Worm (Caenorhabditis elegans): ENCODE results near the gene osm-3.
A peak's percentile ranks its signal among the peaks of the same experiment; 100 is the strongest.

osm-3 gene

DNA sequence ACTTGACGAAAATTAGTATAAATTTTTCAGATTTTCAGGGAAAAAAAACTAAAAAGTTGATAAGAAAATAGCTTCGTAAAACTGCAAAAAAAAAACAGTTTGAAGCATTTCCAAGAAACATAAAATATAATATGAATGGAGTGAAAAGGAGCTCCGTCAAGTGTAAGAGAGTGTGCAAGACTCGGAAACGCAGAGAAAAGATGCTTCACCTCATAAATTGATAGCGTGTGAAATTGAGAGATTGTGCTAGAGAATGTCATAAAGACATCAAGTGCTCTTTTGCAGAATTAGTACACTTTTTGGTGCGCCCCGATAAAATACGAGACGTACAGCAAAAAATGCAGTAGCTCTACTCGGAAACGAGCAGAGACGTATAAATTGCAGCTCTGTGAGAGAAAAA, 20.7 kb upstream of the osm-3 start:
- TF ChIP-seq pax-1 (tag; optimal IDR thresholded peaks at IDR 0.05) = no peak
- no peak for TF ChIP-seq T23F11.4 (GFP tag; optimal IDR thresholded peaks at IDR 0.05)
- TF ChIP-seq hlh-6 (tag; optimal IDR thresholded peaks at IDR 0.05) = no peak
- no peak for TF ChIP-seq hlh-13 (GFP tag; optimal IDR thresholded peaks at IDR 0.05)
- no peak for TF ChIP-seq ama-1 (optimal IDR thresholded peaks at IDR 0.05)
- TF ChIP-seq unc-55 (GFP tag; optimal IDR thresholded peaks at IDR 0.05) = no peak
- no peak for TF ChIP-seq sdc-2 (tag; optimal IDR thresholded peaks at IDR 0.05)
- TF ChIP-seq fax-1 (tag; optimal IDR thresholded peaks at IDR 0.05) = no peak
- TF ChIP-seq Y22D7AL.16 (tag; optimal IDR thresholded peaks at IDR 0.05) = no peak
- no peak for TF ChIP-seq K02D7.2 (tag; optimal IDR thresholded peaks at IDR 0.05)
- TF ChIP-seq ceh-6 (GFP tag; optimal IDR thresholded peaks at IDR 0.05) = no peak
- no peak for TF ChIP-seq K09A11.1 (tag; optimal IDR thresholded peaks at IDR 0.05; ENCODE audit: insufficient read depth)
- TF ChIP-seq pat-9 (tag; optimal IDR thresholded peaks at IDR 0.05) = no peak
- TF ChIP-seq tbx-2 (tag; optimal IDR thresholded peaks at IDR 0.05) = no peak
- TF ChIP-seq ahr-1 (tag; optimal IDR thresholded peaks at IDR 0.05) = no peak
- TF ChIP-seq dmd-4 (tag; optimal IDR thresholded peaks at IDR 0.05; ENCODE audit: borderline replicate concordance) = no peak
- TF ChIP-seq rnt-1 (tag; optimal IDR thresholded peaks at IDR 0.05) = no peak
- TF ChIP-seq ceh-30 (tag; optimal IDR thresholded peaks at IDR 0.05) = no peak
- TF ChIP-seq tbx-7 (tag; optimal IDR thresholded peaks at IDR 0.05) = no peak
- no peak for TF ChIP-seq ref-2 (tag; optimal IDR thresholded peaks at IDR 0.05)

DNA sequence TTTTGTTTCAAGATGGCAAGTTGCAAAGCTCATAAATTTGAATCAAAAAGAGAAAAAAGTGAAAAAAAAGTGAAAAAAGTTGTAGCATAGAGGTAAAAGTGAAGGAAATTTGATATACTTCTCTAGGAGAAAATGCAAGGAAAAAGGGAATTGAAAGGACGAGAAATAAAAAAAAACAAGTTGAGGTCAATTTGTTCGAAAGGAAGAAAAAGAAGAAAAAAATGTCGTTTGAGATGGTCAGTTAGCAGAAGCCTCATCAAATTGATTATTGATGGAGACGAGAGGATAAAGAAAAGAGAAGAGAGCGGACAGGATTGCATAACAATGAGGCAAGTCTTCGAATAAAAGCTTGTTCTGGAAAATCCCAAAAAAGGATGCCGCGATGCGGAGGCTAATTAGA, 19.3 kb upstream of the osm-3 start:
- TF ChIP-seq unc-42 (tag; optimal IDR thresholded peaks at IDR 0.05) = peak; percentile 58
- no peak for TF ChIP-seq mec-3 (tag; optimal IDR thresholded peaks at IDR 0.05; ENCODE audit: borderline replicate concordance)
- TF ChIP-seq hlh-6 (tag; optimal IDR thresholded peaks at IDR 0.05) = no peak
- TF ChIP-seq pha-2 (tag; optimal IDR thresholded peaks at IDR 0.05) = no peak
- TF ChIP-seq elt-4 (tag; optimal IDR thresholded peaks at IDR 0.05) = no peak

DNA sequence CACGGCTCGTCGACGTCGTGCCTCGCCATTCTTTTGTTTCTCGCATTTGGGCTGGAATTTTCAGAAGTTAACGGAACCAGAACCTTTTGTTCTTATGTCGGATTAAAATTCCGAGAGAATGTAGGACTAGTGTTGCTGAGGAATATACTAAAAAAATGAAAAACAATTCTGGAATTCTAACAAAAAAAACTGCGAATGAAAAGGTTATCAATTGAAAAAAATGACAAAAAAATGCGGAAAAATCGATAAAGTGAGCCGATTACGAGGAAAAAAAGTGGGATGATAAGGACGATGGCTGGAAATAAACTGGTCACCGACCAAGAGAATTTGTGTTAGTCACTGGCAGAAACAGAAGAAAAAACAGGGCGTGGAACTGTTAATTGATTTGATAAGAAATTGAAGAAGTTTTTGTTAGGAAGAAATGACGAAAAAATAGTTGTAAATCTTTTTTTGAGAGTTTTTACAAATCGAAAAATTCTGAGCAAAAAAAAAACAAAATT, 18.5 kb upstream of the osm-3 start, which contains the start of gene bris-1:
Gene bris-1 (minus strand): TSS at position 51 of the 500 bp plus-strand sequence.
- TF ChIP-seq rnt-1 (tag; optimal IDR thresholded peaks at IDR 0.05) = no peak
- no peak for TF ChIP-seq lim-6 (tag; optimal IDR thresholded peaks at IDR 0.05)
- TF ChIP-seq K09A11.1 (tag; optimal IDR thresholded peaks at IDR 0.05; ENCODE audit: insufficient read depth) = no peak

DNA sequence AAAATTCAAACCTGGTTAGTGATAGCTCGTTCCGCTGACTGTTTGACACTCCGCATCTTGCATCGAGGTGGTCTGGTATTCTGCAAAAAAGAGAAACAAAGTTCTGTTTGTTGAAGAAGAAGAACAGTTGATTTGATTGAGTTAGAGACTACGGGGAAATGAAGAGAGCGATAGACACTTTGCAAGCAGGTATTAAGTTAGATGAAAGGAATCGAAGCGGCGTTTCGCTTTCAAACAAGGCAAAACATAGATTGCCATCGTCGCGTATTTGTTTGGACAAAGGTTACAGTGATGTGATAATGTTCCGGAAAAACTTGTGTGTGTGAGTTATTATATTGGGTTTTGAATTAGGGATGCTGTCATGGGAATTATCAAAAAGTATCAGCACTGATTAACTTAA, 16.4 kb upstream of the osm-3 start:
- TF ChIP-seq tbx-2 (tag; optimal IDR thresholded peaks at IDR 0.05) = no peak
- TF ChIP-seq K09A11.1 (tag; optimal IDR thresholded peaks at IDR 0.05; ENCODE audit: insufficient read depth) = no peak
- TF ChIP-seq ceh-45 (GFP tag; IDR thresholded peaks at IDR 0.05) = no peak
- no peak for TF ChIP-seq sox-2 (GFP tag; IDR thresholded peaks at IDR 0.05)
- no peak for TF ChIP-seq che-1 (tag; optimal IDR thresholded peaks at IDR 0.05)
- TF ChIP-seq unc-55 (GFP tag; optimal IDR thresholded peaks at IDR 0.05) = no peak
- TF ChIP-seq F13H6.1 (tag; optimal IDR thresholded peaks at IDR 0.05) = no peak
- no peak for TF ChIP-seq ceh-9 (tag; optimal IDR thresholded peaks at IDR 0.05)
- TF ChIP-seq gmeb-2 (tag; optimal IDR thresholded peaks at IDR 0.05) = no peak
- no peak for TF ChIP-seq ttx-3 (tag; optimal IDR thresholded peaks at IDR 0.05)
- no peak for TF ChIP-seq ceh-14 (tag; optimal IDR thresholded peaks at IDR 0.05)
- no peak for TF ChIP-seq madf-2 (tag; optimal IDR thresholded peaks at IDR 0.05)
- TF ChIP-seq ceh-6 (GFP tag; optimal IDR thresholded peaks at IDR 0.05) = no peak
- TF ChIP-seq dmd-4 (tag; optimal IDR thresholded peaks at IDR 0.05; ENCODE audit: borderline replicate concordance) = no peak
- TF ChIP-seq lin-11 (tag; optimal IDR thresholded peaks at IDR 0.05) = no peak
- no peak for TF ChIP-seq hlh-13 (GFP tag; optimal IDR thresholded peaks at IDR 0.05)
- TF ChIP-seq pat-9 (tag; optimal IDR thresholded peaks at IDR 0.05) = no peak
- TF ChIP-seq pag-3 (tag; optimal IDR thresholded peaks at IDR 0.05; ENCODE audit: borderline replicate concordance) = no peak
- TF ChIP-seq lim-6 (tag; optimal IDR thresholded peaks at IDR 0.05) = no peak
